Fruit fly (Drosophila melanogaster): ENCODE results near the gene CG31528.

DNA sequence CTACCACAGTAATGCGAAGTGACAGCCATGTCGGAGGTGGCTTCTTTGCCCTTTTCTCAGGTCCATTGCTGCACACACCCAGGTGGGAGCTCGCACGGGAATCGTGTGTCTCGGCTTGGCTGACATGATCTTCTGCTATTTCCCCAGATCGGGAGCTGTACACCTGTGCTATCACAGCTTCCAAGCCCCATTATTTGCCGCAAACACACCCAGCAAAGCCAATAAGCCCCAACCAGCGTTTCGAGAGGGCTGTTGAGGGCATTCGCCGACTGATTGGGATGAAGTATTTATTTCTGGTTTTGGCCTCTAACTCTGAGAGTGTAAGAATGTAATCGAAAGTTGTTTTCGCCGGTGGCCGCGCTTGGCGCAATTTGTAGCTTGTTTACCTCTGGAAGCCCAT, 41.4 kb downstream of the CG31528 start:
- TF ChIP-seq gce (GFP tag; IDR thresholded peaks at IDR 0.05) (no peak), Dp (GFP tag; optimal IDR thresholded peaks at IDR 0.05) (no peak), dmrt11E (tag; optimal IDR thresholded peaks at IDR 0.05) (no peak), pfk (GFP tag; optimal IDR thresholded peaks at IDR 0.05) (no peak), CG9609 (GFP tag; optimal IDR thresholded peaks at IDR 0.05) (no peak), zen2 (GFP tag; IDR thresholded peaks at IDR 0.05; ENCODE audit: partially characterized antibody) (no peak), chinmo (GFP tag; IDR thresholded peaks at IDR 0.05; ENCODE audit: partially characterized antibody) (no peak), CG12219 (GFP tag; optimal IDR thresholded peaks at IDR 0.05) (no peak), CG10565 (GFP tag; optimal IDR thresholded peaks at IDR 0.05) (no peak), Hr39 (optimal IDR thresholded peaks at IDR 0.05) (no peak)
